Worm (Caenorhabditis elegans): ENCODE data around the gene cya-1.

The cya-1 gene

DNA sequence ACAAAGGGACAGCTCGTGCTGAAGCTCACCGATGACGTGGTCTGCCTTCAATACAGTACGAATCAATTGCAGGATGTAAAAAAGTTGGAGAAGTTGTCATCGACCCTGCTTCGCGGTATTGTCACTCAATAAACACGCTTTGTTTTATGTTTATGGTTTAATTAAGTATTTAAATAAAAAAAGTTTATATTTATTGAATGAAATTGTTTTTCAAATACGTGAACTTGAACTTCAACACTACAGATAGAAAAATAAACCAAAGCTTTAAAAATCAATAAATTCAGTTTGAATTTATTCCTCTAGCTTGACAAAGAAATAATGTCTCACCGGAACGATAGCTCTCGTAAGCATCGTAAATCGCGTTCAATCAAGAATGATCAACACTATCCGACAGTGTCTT is 36.7 kb upstream of the cya-1 start, which contains the start of gene ZK512.8:
TSS of gene ZK512.8 (plus strand) at position 301 of the 400 bp plus-strand sequence.
- TF ChIP-seq ces-1 (GFP tag; optimal IDR thresholded peaks at IDR 0.05) (no peak), lin-13 (tag; optimal IDR thresholded peaks at IDR 0.05) (no peak), elt-1 (tag; optimal IDR thresholded peaks at IDR 0.05; ENCODE audit: borderline replicate concordance, insufficient read depth) (no peak), unc-120 (tag; optimal IDR thresholded peaks at IDR 0.05; ENCODE audit: poor library complexity, severe bottlenecking) (no peak), sptf-1 (tag; optimal IDR thresholded peaks at IDR 0.05) (no peak), flh-1 (GFP tag; optimal IDR thresholded peaks at IDR 0.05) (no peak), sem-2 (GFP tag; optimal IDR thresholded peaks at IDR 0.05) (no peak), mls-2 (tag; optimal IDR thresholded peaks at IDR 0.05) (no peak), ceh-83 (GFP tag; optimal IDR thresholded peaks at IDR 0.05) (no peak), lin-32 (GFP tag; optimal IDR thresholded peaks at IDR 0.05) (no peak)

- TF ChIP-seq sptf-1 (tag; optimal IDR thresholded peaks at IDR 0.05) (no peak), ces-1 (GFP tag; optimal IDR thresholded peaks at IDR 0.05) (peak; percentile 53), mab-5 (tag; optimal IDR thresholded peaks at IDR 0.05) (no peak), zip-8 (tag; optimal IDR thresholded peaks at IDR 0.05) (no peak), nhr-12 (tag; optimal IDR thresholded peaks at IDR 0.05) (no peak), tbx-8 (GFP tag; optimal IDR thresholded peaks at IDR 0.05) (no peak), M03D4.4 (tag; optimal IDR thresholded peaks at IDR 0.05) (no peak), mep-1 (tag; optimal IDR thresholded peaks at IDR 0.05) (no peak), lsy-2 (tag; optimal IDR thresholded peaks at IDR 0.05) (peak; percentile 24), lin-32 (GFP tag; optimal IDR thresholded peaks at IDR 0.05) (no peak)
These were observed 35.8 kb upstream of the cya-1 start, which contains the start of the genes ZK512.2 and ZK512.4 for ce11 chrIII:9144744-9145390. TSS of gene ZK512.2 (minus strand) at chrIII:9144794. TSS of gene ZK512.4 (plus strand) at chrIII:9145340.

ce11 chrIII:9143911-9144310 is 34.8 kb upstream of the cya-1 start, which contains the start of gene ZK512.11:
TSS of gene ZK512.11 (plus strand) at chrIII:9144211.
- TF ChIP-seq ces-1 (GFP tag; optimal IDR thresholded peaks at IDR 0.05) (peak; percentile 74), nhr-2 (tag; optimal IDR thresholded peaks at IDR 0.05) (no peak)

DNA sequence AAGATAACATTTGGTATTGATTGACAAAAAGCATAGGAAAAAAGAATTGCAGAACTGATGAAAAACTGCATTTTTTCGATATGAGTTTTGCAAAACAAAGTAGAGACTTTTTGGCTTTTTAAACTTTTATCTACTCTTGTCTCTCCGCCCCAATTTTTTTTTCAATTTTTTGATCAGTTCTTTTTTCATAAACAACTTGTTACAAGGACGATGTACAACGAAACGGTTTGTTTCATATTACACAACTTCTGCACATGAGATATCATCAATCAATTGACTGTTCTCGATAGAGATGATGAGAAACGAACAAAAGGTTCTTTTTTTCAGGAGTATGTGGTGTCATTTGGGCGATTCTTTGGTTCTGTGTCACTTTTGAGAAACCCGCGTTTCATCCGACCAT is 29.5 kb upstream of the cya-1 start, which contains the start of gene ZK512.7:
TSS of gene ZK512.7 (minus strand) at position 101 of the 400 bp plus-strand sequence.
- no peak for TF ChIP-seq ztf-11 (tag; optimal IDR thresholded peaks at IDR 0.05)
- TF ChIP-seq cnd-1 (tag; optimal IDR thresholded peaks at IDR 0.05) = no peak
- no peak for TF ChIP-seq zip-8 (tag; optimal IDR thresholded peaks at IDR 0.05)
- no peak for TF ChIP-seq unc-39 (tag; optimal IDR thresholded peaks at IDR 0.05)
- TF ChIP-seq snpc-4 (tag; optimal IDR thresholded peaks at IDR 0.05) = no peak
- no peak for TF ChIP-seq flh-1 (GFP tag; optimal IDR thresholded peaks at IDR 0.05)
- TF ChIP-seq elt-1 (tag; optimal IDR thresholded peaks at IDR 0.05; ENCODE audit: borderline replicate concordance, insufficient read depth) = no peak
- TF ChIP-seq ceh-39 (tag; optimal IDR thresholded peaks at IDR 0.05) = no peak
- TF ChIP-seq lsy-2 (tag; optimal IDR thresholded peaks at IDR 0.05) = no peak
- no peak for TF ChIP-seq nhr-12 (tag; optimal IDR thresholded peaks at IDR 0.05)
- TF ChIP-seq nhr-237 (tag; optimal IDR thresholded peaks at IDR 0.05) = no peak
- no peak for TF ChIP-seq hlh-1 (tag; optimal IDR thresholded peaks at IDR 0.05)
- no peak for TF ChIP-seq lin-32 (GFP tag; optimal IDR thresholded peaks at IDR 0.05)
- TF ChIP-seq mab-5 (tag; optimal IDR thresholded peaks at IDR 0.05) = no peak
- no peak for TF ChIP-seq mep-1 (tag; optimal IDR thresholded peaks at IDR 0.05)
- TF ChIP-seq elt-3 (tag; optimal IDR thresholded peaks at IDR 0.05) = no peak
- TF ChIP-seq unc-62 (GFP tag; optimal IDR thresholded peaks at IDR 0.05) = no peak

DNA sequence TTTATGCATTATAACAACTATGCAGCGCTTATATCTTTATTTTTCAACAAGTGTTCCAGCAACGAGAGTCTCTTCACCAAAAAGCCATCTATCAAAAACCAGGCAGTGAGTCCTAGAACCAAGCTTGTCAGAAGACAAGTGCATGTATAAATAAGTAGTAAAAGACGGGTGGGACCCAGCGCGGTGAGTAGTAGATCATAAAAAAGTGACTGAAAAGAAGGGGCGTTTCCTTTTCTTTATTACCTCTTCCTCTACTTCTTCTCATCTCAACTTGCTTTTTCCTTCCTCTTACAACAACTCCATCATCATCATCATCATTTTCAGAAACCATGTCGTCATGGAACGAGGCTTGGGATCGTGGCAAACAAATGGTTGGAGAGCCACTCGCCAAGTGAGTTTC is 27.5 kb upstream of the cya-1 start, which contains the start of gene eat-4:
TSS of gene eat-4 (plus strand) at position 301 of the 400 bp plus-strand sequence.
- no peak for TF ChIP-seq sptf-1 (tag; optimal IDR thresholded peaks at IDR 0.05)
- no peak for TF ChIP-seq lin-32 (GFP tag; optimal IDR thresholded peaks at IDR 0.05)
- TF ChIP-seq unc-39 (tag; optimal IDR thresholded peaks at IDR 0.05) = no peak
- TF ChIP-seq zip-8 (tag; optimal IDR thresholded peaks at IDR 0.05) = no peak
- no peak for TF ChIP-seq nhr-12 (tag; optimal IDR thresholded peaks at IDR 0.05)
- no peak for TF ChIP-seq hlh-1 (tag; optimal IDR thresholded peaks at IDR 0.05)
- no peak for TF ChIP-seq nhr-76 (tag; optimal IDR thresholded peaks at IDR 0.05)

DNA sequence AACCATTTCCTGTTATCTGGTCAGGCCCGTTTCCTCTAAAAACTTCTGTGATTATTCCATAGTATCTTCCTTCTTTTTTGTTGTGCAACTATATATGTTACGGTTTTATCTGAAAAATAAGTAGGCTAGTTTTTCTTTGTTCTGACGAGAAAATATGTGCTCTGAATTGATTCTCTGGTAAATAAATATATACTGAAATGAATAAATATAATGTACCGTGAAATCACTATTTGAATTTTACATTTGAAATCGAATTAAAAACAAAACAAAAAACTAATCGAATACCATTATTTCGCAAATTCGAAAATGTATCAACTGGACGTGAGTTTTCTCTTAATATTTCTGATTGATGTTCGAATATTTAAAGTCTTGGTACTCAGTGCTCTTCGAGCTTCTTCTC is 21.5 kb upstream of the cya-1 start, which contains the start of gene ZK512.10:
TSS of gene ZK512.10 (plus strand) at position 301 of the 400 bp plus-strand sequence.
- TF ChIP-seq ces-1 (GFP tag; optimal IDR thresholded peaks at IDR 0.05) (no peak), ztf-11 (tag; optimal IDR thresholded peaks at IDR 0.05) (no peak), unc-39 (tag; optimal IDR thresholded peaks at IDR 0.05) (no peak), drap-1 (GFP tag; optimal IDR thresholded peaks at IDR 0.05) (no peak), lin-13 (tag; optimal IDR thresholded peaks at IDR 0.05) (no peak), ceh-43 (GFP tag; optimal IDR thresholded peaks at IDR 0.05) (no peak), nhr-12 (tag; optimal IDR thresholded peaks at IDR 0.05) (no peak), mls-2 (tag; optimal IDR thresholded peaks at IDR 0.05) (no peak), lin-32 (GFP tag; optimal IDR thresholded peaks at IDR 0.05) (no peak), unc-62 (GFP tag; optimal IDR thresholded peaks at IDR 0.05) (no peak), ceh-39 (tag; optimal IDR thresholded peaks at IDR 0.05) (no peak), mep-1 (tag; optimal IDR thresholded peaks at IDR 0.05) (no peak), cnd-1 (tag; optimal IDR thresholded peaks at IDR 0.05) (no peak), nhr-237 (tag; optimal IDR thresholded peaks at IDR 0.05) (no peak), ham-2 (GFP tag; optimal IDR thresholded peaks at IDR 0.05) (no peak), elt-1 (tag; optimal IDR thresholded peaks at IDR 0.05; ENCODE audit: borderline replicate concordance, insufficient read depth) (no peak)
